Worm (Caenorhabditis elegans): ENCODE results near the gene atz-1.

Gene atz-1

DNA sequence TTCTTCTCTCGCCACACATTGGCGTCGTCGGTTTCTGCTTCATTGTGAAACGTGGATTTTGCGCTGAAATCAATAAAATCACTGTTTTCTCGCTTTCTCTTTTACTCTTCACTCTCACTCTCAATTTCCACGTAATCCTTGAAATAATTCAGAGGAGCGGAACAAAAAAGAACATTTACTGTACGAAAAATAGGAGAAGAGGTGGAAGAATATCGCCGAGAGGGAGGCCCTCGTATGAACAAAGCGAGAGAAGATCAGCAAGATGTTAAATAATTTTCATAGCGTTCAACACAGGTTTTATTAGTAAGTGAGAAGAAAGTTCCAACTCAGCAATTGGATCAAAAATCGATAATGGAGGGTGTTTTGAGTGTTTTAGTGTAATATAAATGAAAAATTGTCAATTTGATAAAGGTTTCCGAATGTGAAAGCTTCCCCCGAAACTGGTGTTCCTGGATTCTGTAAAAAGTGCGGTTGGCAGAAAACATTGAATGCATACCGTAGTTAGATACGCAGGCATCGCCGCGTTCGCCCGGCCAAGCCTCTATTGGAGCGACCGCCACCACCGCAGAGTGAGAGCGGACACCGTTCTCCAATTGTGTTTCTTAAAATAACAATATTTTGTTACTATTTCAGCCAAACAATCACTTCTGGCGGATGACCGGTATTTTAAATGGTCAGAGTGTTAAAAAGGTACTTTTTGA lies 14.4 kb downstream of the atz-1 start, which contains the start of the genes ccr-4 and ZC518.8 (continued):
- peak; percentile 2 to 76 for TF ChIP-seq let-607 (tag; optimal IDR thresholded peaks at IDR 0.05)
- no peak for TF ChIP-seq madf-6 (GFP tag; IDR thresholded peaks at IDR 0.05)
- TF ChIP-seq mes-4 (tag; optimal IDR thresholded peaks at IDR 0.05): no peak
- 0 out of 2 replicates have a peak, but pooled peaks have one; percentile 67 for TF ChIP-seq bed-1 (GFP tag; IDR thresholded peaks at IDR 0.05)
- 0 out of 2 replicates have a peak, but pooled peaks have one; percentile 50 for TF ChIP-seq lin-26 (GFP tag; IDR thresholded peaks at IDR 0.05)
- peak; percentile 52 for TF ChIP-seq attf-5 (GFP tag; optimal IDR thresholded peaks at IDR 0.05)
- TF ChIP-seq zfh-2 (GFP tag; conservative IDR thresholded peaks at IDR 0.05): peak; percentile 47; the same call in 1 of the 2 replicates

- peak; percentile 83 for TF ChIP-seq lsl-1 (GFP tag; optimal IDR thresholded peaks at IDR 0.05)
- no peak for TF ChIP-seq K12H6.12 (tag; optimal IDR thresholded peaks at IDR 0.05)
- TF ChIP-seq D2030.7 (GFP tag; IDR thresholded peaks at IDR 0.05): peak; percentile 12; the same call in 1 of the 2 replicates
- TF ChIP-seq F10E7.11 (tag; optimal IDR thresholded peaks at IDR 0.05): no peak
- TF ChIP-seq hmg-20 (GFP tag; IDR thresholded peaks at IDR 0.05): no peak
- peak; percentile 86 for TF ChIP-seq madf-6 (GFP tag; IDR thresholded peaks at IDR 0.05)
- peak; percentile 24; the same call in 1 of the 2 replicates for TF ChIP-seq dox-1 (GFP tag; IDR thresholded peaks at IDR 0.05)
- TF ChIP-seq egl-18 (GFP tag; IDR thresholded peaks at IDR 0.05): no peak
- peak; percentile 29 for TF ChIP-seq xnd-1 (tag; optimal IDR thresholded peaks at IDR 0.05)
- TF ChIP-seq ceh-100 (GFP tag; IDR thresholded peaks at IDR 0.05): no peak
- 0 out of 2 replicates have a peak, but pooled peaks have one; percentile 22 for TF ChIP-seq Y95B8A.8 (GFP tag; IDR thresholded peaks at IDR 0.05)
- TF ChIP-seq attf-6 (GFP tag; IDR thresholded peaks at IDR 0.05): 0 out of 2 replicates have a peak, but pooled peaks have one; percentile 25
- no peak for TF ChIP-seq lir-1 (GFP tag; conservative IDR thresholded peaks at IDR 0.05)
- no peak for TF ChIP-seq snpc-1.1 (tag; optimal IDR thresholded peaks at IDR 0.05; ENCODE audit: insufficient read depth)
- TF ChIP-seq ceh-91 (GFP tag; IDR thresholded peaks at IDR 0.05): peak; percentile 58
- no peak for TF ChIP-seq F57A8.1 (GFP tag; optimal IDR thresholded peaks at IDR 0.05)
- peak; percentile 49 for TF ChIP-seq F33H1.4 (GFP tag; IDR thresholded peaks at IDR 0.05)
- TF ChIP-seq nhr-179 (tag; optimal IDR thresholded peaks at IDR 0.05): no peak
- peak; percentile 30 for TF ChIP-seq dpl-1 (GFP tag; optimal IDR thresholded peaks at IDR 0.05)
- peak; percentile 55; the same call in 1 of the 2 replicates for TF ChIP-seq madf-8 (GFP tag; conservative IDR thresholded peaks at IDR 0.05)
- no peak for TF ChIP-seq C17E4.6 (GFP tag; IDR thresholded peaks at IDR 0.05)
- TF ChIP-seq nhr-27 (tag; optimal IDR thresholded peaks at IDR 0.05): no peak
- peak; percentile 82 for TF ChIP-seq efl-1 (GFP tag; optimal IDR thresholded peaks at IDR 0.05)
- no peak for TF ChIP-seq snpc-1.3 (tag; optimal IDR thresholded peaks at IDR 0.05; ENCODE audit: insufficient read depth)
Observed at ce11 chrIV:12360742-12361195, 15.2 kb downstream of the atz-1 start, which contains the start of gene sec-24.2. TSS of gene sec-24.2 (minus strand) at chrIV:12360792.

DNA sequence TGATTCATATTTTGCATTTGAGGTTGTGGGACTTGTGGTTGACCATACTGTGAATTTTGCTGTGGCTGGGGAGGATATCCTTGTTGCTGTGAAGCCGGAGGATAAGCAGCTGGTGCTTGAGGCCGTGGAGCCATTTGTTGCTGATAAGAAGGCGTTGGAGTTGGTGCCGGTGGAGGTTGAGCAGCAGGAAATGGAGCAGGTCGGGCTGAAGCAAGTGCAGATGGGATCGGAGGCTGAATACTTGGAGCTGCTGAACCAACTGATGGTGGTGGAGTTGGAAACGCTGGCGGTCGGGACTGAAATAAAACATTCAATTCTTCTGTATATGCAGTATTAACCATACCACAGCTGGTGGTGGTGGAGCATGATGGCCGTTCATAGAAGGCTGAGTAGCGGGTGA lies 15.9 kb downstream of the atz-1 start:
- TF ChIP-seq Y53G8AR.9 (GFP tag; conservative IDR thresholded peaks at IDR 0.05) (no peak), tlf-1 (GFP tag; optimal IDR thresholded peaks at IDR 0.05) (no peak), egl-18 (GFP tag; IDR thresholded peaks at IDR 0.05) (no peak), egrh-3 (GFP tag; IDR thresholded peaks at IDR 0.05) (peak; percentile 34; the same call in 1 of the 2 replicates), C06A6.2 (GFP tag; conservative IDR thresholded peaks at IDR 0.05) (no peak), zfh-2 (GFP tag; conservative IDR thresholded peaks at IDR 0.05) (peak; percentile 62), ztf-28 (GFP tag; IDR thresholded peaks at IDR 0.05) (no peak), nhr-80 (tag; optimal IDR thresholded peaks at IDR 0.05) (no peak), atf-7 (tag; optimal IDR thresholded peaks at IDR 0.05) (no peak), unc-130 (GFP tag; optimal IDR thresholded peaks at IDR 0.05) (no peak)

Measured in whole organism, young adult.